Worm (Caenorhabditis elegans) whole organism, L4 larva: Measurements from ENCODE around the gene K12H6.5.

Experiments
- F49E8.2 ChIP-seq: sonication (generic microtip); optimal IDR thresholded peaks from 2 replicates; lab custom pipeline; 2016; ENCODE audit warnings: missing compliant biosample characterization, mild to moderate bottlenecking, missing genetic modification characterization, borderline replicate concordance
- aha-1 ChIP-seq: fragments of 150-350 bp; peaks from one replicate; lab custom pipeline; 2014; ENCODE audit warnings: missing biosample characterization, missing genetic modification characterization
- ceh-82 ChIP-seq: sonication (generic microtip); optimal IDR thresholded peaks from 2 replicates; lab custom pipeline; 2017; ENCODE audit warnings: missing biosample characterization, missing genetic modification characterization
- ctbp-1 ChIP-seq: fragments of 200-800 bp; sonication (Bioruptor generic); IDR thresholded peaks from 2 replicates; pipeline ENCODE4 v1.3.6; 2022; ENCODE audit warnings: missing genetic modification reagents, missing genetic modification characterization, missing compliant biosample characterization
- dpl-1 ChIP-seq: fragments of 150-350 bp; optimal IDR thresholded peaks from 2 replicates; lab custom pipeline; 2014; ENCODE audit warnings: missing biosample characterization, missing genetic modification reagents, missing genetic modification characterization
- madf-5 ChIP-seq, 2 experiments: fragments of 200-800 bp; sonication (Bioruptor generic); IDR thresholded peaks; 2 replicates each; pipeline ENCODE4 v1.3.6; 2022; ENCODE audit warnings: missing compliant biosample characterization in 2 of 2, missing genetic modification characterization in 2 of 2
- nhr-11 ChIP-seq: fragments of 150-350 bp; optimal IDR thresholded peaks from 2 replicates; lab custom pipeline; 2014; ENCODE audit warnings: missing biosample characterization, missing genetic modification characterization
- nhr-76 ChIP-seq: fragments of 150-350 bp; optimal IDR thresholded peaks from 2 replicates; lab custom pipeline; 2014; ENCODE audit warnings: missing biosample characterization, missing genetic modification characterization
- pqm-1 ChIP-seq: sonication (generic microtip); optimal IDR thresholded peaks from 2 replicates; lab custom pipeline; 2017; ENCODE audit warnings: missing biosample characterization, missing genetic modification characterization
- unc-62 ChIP-seq, 3 experiments: fragments of 150-350 bp in 1 of 3; sonication (generic microtip); optimal IDR thresholded peaks in 2 of 3; peaks in 1 of 3; 1 replicate in 1 of 3; 2 replicates in 2 of 3; lab custom pipeline; 2014 to 2017; ENCODE audit warnings: missing biosample characterization in 3 of 3, missing genetic modification characterization in 3 of 3, missing genetic modification reagents in 3 of 3, missing genotype in 1 of 3

ce11 chrII:2826073-2826472 is at the start of gene K12H6.5:
- TF ChIP-seq F49E8.2 (tag; lab: Kevin White, UChicago) (no peak), pqm-1 (tag; lab: Kevin White, UChicago) (no peak), ctbp-1 (GFP tag; lab: Robert Waterston, UW) (no peak), nhr-11 (no peak), unc-62 (GFP tag; optimal IDR thresholded peaks at IDR 0.05 in 1 of 2; lab: Kevin White, UChicago) (no peak), unc-62 (tag; optimal IDR thresholded peaks at IDR 0.05; lab: Kevin White, UChicago) (no peak), madf-5 (GFP tag; IDR thresholded peaks at IDR 0.05; lab: Robert Waterston, UW) (no peak), dpl-1 (GFP tag; lab: Kevin White, UChicago) (no peak), nhr-76 (no peak), ceh-82 (tag; lab: Kevin White, UChicago) (no peak), aha-1 (tag; lab: Kevin White, UChicago) (no peak)
